Worm (Caenorhabditis elegans) whole organism, young adult: ENCODE measurements around the gene gck-1.
A peak's percentile ranks its signal among the peaks of the same experiment; 100 is the strongest.
"Not testable (repeated sequence)": the region's sequence is repeated elsewhere in the genome, so short reads cannot be mapped to it uniquely, and the experiment has no call there.

Experiments
- B0336.3 ChIP-seq: fragments of 200-800 bp; sonication (Bioruptor generic); IDR thresholded peaks from 2 replicates; pipeline ENCODE4 v1.3.6; 2022; ENCODE audit warnings: missing genetic modification characterization, missing compliant biosample characterization
- C17E4.6 ChIP-seq: fragments of 200-800 bp; sonication (Bioruptor generic); IDR thresholded peaks from 2 replicates; pipeline ENCODE4 v1.3.6; 2022; ENCODE audit warnings: missing genetic modification reagents, missing genetic modification characterization, missing compliant biosample characterization
- F49E8.2 ChIP-seq: sonication (generic microtip); optimal IDR thresholded peaks from 3 replicates; lab custom pipeline; 2017; ENCODE audit warnings: missing genetic modification characterization, mild to moderate bottlenecking, missing compliant biosample characterization, antibody characterized with exemption, moderate library complexity; ENCODE audit not compliant: insufficient read depth
- T26A5.8 ChIP-seq: sonication (generic microtip); optimal IDR thresholded peaks from 2 replicates; lab custom pipeline; 2016; ENCODE audit warnings: missing genetic modification characterization, missing compliant biosample characterization
- Y67H2A.10 ChIP-seq: fragments of 200-800 bp; sonication (Bioruptor generic); conservative IDR thresholded peaks from 2 replicates; pipeline ENCODE4 v1.3.6; 2022; ENCODE audit warnings: missing genetic modification reagents, missing genetic modification characterization, missing compliant biosample characterization
- ZK185.1 ChIP-seq: sonication (generic microtip); optimal IDR thresholded peaks from 2 replicates; lab custom pipeline; 2016; ENCODE audit warnings: mild to moderate bottlenecking, missing genetic modification characterization, missing compliant biosample characterization; ENCODE audit not compliant: poor library complexity, severe bottlenecking
- akir-1 ChIP-seq: fragments of 200-800 bp; sonication (Bioruptor generic); optimal IDR thresholded peaks from 2 replicates; lab custom pipeline; 2018; ENCODE audit warnings: mild to moderate bottlenecking, missing genetic modification characterization, moderate library complexity, missing compliant biosample characterization
- aptf-2 ChIP-seq: fragments of 200-800 bp; sonication (Bioruptor generic); conservative IDR thresholded peaks from 2 replicates; pipeline ENCODE4 v1.3.6; 2022; ENCODE audit warnings: missing genetic modification reagents, missing genetic modification characterization, missing compliant biosample characterization
- athp-1 ChIP-seq: sonication (generic microtip); optimal IDR thresholded peaks from 2 replicates; lab custom pipeline; 2017; ENCODE audit warnings: mild to moderate bottlenecking, missing genetic modification characterization, missing compliant biosample characterization
- attf-5 ChIP-seq: fragments of 200-800 bp; sonication (Bioruptor generic); optimal IDR thresholded peaks from 2 replicates; lab custom pipeline; 2018; ENCODE audit warnings: mild to moderate bottlenecking, missing genetic modification characterization, missing compliant biosample characterization
- cebp-1 ChIP-seq, 2 experiments: fragments of 200-800 bp in 1 of 2; sonication (Bioruptor generic) in 1 of 2; sonication (generic microtip) in 1 of 2; IDR thresholded peaks in 1 of 2; optimal IDR thresholded peaks in 1 of 2; 2 replicates each; pipeline versions ENCODE4 v1.3.6 to Lab custom; 2017 to 2022; ENCODE audit warnings: missing compliant biosample characterization in 2 of 2, missing genetic modification characterization in 2 of 2, mild to moderate bottlenecking in 1 of 2, missing genetic modification reagents in 1 of 2, moderate library complexity in 1 of 2
- ceh-27 ChIP-seq: fragments of 200-800 bp; sonication (Bioruptor generic); optimal IDR thresholded peaks from 2 replicates; lab custom pipeline; 2018; ENCODE audit warnings: mild to moderate bottlenecking, missing genetic modification characterization, moderate library complexity, missing compliant biosample characterization
- dpff-1 ChIP-seq: sonication (generic microtip); optimal IDR thresholded peaks from 2 replicates; lab custom pipeline; 2017; ENCODE audit warnings: mild to moderate bottlenecking, missing genetic modification characterization, missing compliant biosample characterization
- efl-1 ChIP-seq: fragments of 150-350 bp; optimal IDR thresholded peaks from 2 replicates; lab custom pipeline; 2014; ENCODE audit warnings: missing biosample characterization, missing genetic modification reagents, missing genetic modification characterization
- ets-4 ChIP-seq: fragments of 200-800 bp; sonication (Bioruptor generic); optimal IDR thresholded peaks from 2 replicates; lab custom pipeline; 2018; ENCODE audit warnings: mild to moderate bottlenecking, missing genetic modification characterization, missing compliant biosample characterization
- gei-17 ChIP-seq: fragments of 200-800 bp; sonication (Bioruptor generic); optimal IDR thresholded peaks from 2 replicates; lab custom pipeline; 2018; ENCODE audit warnings: mild to moderate bottlenecking, missing genetic modification characterization, missing compliant biosample characterization
- hmg-1.2 ChIP-seq: fragments of 200-800 bp; sonication (Bioruptor generic); IDR thresholded peaks from 2 replicates; pipeline ENCODE4 v1.3.6; 2022; ENCODE audit warnings: missing genetic modification reagents, missing genetic modification characterization, missing compliant biosample characterization
- lag-1 ChIP-seq: fragments of 200-800 bp; sonication (Bioruptor generic); IDR thresholded peaks from 2 replicates; pipeline ENCODE4 v1.3.6; 2022; ENCODE audit warnings: missing genetic modification reagents, missing genetic modification characterization, missing compliant biosample characterization
- let-607 ChIP-seq, 2 experiments: fragments of 200-800 bp in 1 of 2; sonication (Bioruptor generic) in 1 of 2; sonication (generic microtip) in 1 of 2; optimal IDR thresholded peaks; 2 replicates each; lab custom pipeline; 2016 to 2018; ENCODE audit warnings: mild to moderate bottlenecking in 2 of 2, missing compliant biosample characterization in 2 of 2, missing genetic modification characterization in 2 of 2, moderate library complexity in 2 of 2, missing genotype in 1 of 2
- mxl-1 ChIP-seq: sonication (generic microtip); optimal IDR thresholded peaks from 2 replicates; lab custom pipeline; 2016; ENCODE audit warnings: missing genetic modification characterization, missing compliant biosample characterization
- nfyb-1 ChIP-seq: fragments of 200-800 bp; sonication (Bioruptor generic); IDR thresholded peaks from 2 replicates; pipeline ENCODE4 v1.3.6; 2022; ENCODE audit warnings: missing genetic modification reagents, missing genetic modification characterization, missing compliant biosample characterization
- nhr-80 ChIP-seq: sonication (generic microtip); optimal IDR thresholded peaks from 2 replicates; lab custom pipeline; 2016; ENCODE audit warnings: missing genetic modification characterization, missing compliant biosample characterization
- rcor-1 ChIP-seq: fragments of 200-800 bp; sonication (Bioruptor generic); IDR thresholded peaks from 2 replicates; pipeline ENCODE4 v1.3.6; 2022; ENCODE audit warnings: missing genetic modification reagents, missing genetic modification characterization, missing compliant biosample characterization
- snpc-4 ChIP-seq, 5 experiments: fragments of 150-350 bp in 1 of 5; sonication (generic microtip) in 4 of 5; optimal IDR thresholded peaks; 2 replicates each; lab custom pipeline; 2014 to 2018; ENCODE audit warnings: missing genetic modification characterization in 5 of 5, missing biosample characterization in 3 of 5, antibody characterized with exemption in 2 of 5, mild to moderate bottlenecking in 2 of 5, missing compliant biosample characterization in 2 of 5, missing genotype in 2 of 5, moderate library complexity in 2 of 5, missing genetic modification reagents in 1 of 5
- somi-1 ChIP-seq: fragments of 200-800 bp; sonication (Bioruptor generic); optimal IDR thresholded peaks from 2 replicates; lab custom pipeline; 2018; ENCODE audit warnings: mild to moderate bottlenecking, missing genetic modification characterization, missing compliant biosample characterization
- tlf-1 ChIP-seq: fragments of 200-800 bp; sonication (Bioruptor generic); optimal IDR thresholded peaks from 2 replicates; lab custom pipeline; 2018; ENCODE audit warnings: mild to moderate bottlenecking, missing genetic modification characterization, missing compliant biosample characterization
- xnd-1 ChIP-seq: sonication (generic microtip); optimal IDR thresholded peaks from 2 replicates; lab custom pipeline; 2016; ENCODE audit warnings: missing genotype, missing genetic modification reagents, missing genetic modification characterization, missing compliant biosample characterization
- ztf-18 ChIP-seq: sonication (generic microtip); optimal IDR thresholded peaks from 2 replicates; lab custom pipeline; 2016; ENCODE audit warnings: missing genotype, mild to moderate bottlenecking, missing genetic modification characterization, missing compliant biosample characterization

gck-1 gene

ce11 chrV:8903916-8904315 is 43.7 kb upstream of the gck-1 start (continued):
- no peak for TF ChIP-seq attf-5 (GFP tag; lab: Kevin White, UChicago)

- TF ChIP-seq athp-1 (tag; lab: Kevin White, UChicago) (no peak), nhr-80 (tag; lab: Kevin White, UChicago) (peak; percentile 77), let-607 (tag; optimal IDR thresholded peaks at IDR 0.05; lab: Kevin White, UChicago) (no peak)
These were observed 41.9 kb upstream of the gck-1 start for ce11 chrV:8905656-8906055.

ce11 chrV:8906896-8907295 is 40.7 kb upstream of the gck-1 start, which contains the start of gene frpr-11:
Gene frpr-11, plus strand, starts transcription at chrV:8907196.
- TF ChIP-seq ets-4 (no peak), ZK185.1 (no peak), snpc-4 (GFP tag; optimal IDR thresholded peaks at IDR 0.05; lab: Kevin White, UChicago) (no peak), snpc-4 (tag; optimal IDR thresholded peaks at IDR 0.05; lab: Kevin White, UChicago) (no peak), gei-17 (GFP tag; lab: Kevin White, UChicago) (no peak), F49E8.2 (tag; lab: Kevin White, UChicago) (no peak), cebp-1 (GFP tag; IDR thresholded peaks at IDR 0.05; lab: Robert Waterston, UW) (no peak), cebp-1 (tag; optimal IDR thresholded peaks at IDR 0.05; lab: Kevin White, UChicago) (no peak), akir-1 (GFP tag; lab: Kevin White, UChicago) (no peak), aptf-2 (GFP tag; lab: Robert Waterston, UW) (no peak), Y67H2A.10 (no peak), somi-1 (no peak), nfyb-1 (no peak)
- TF ChIP-seq, all 124 proteins: peak for 0

- TF ChIP-seq lag-1 (no peak), xnd-1 (no peak), ztf-18 (no peak), ceh-27 (no peak), mxl-1 (tag; lab: Kevin White, UChicago) (no peak), T26A5.8 (tag; lab: Kevin White, UChicago) (no peak), dpff-1 (tag; lab: Kevin White, UChicago) (no peak), rcor-1 (GFP tag; lab: Robert Waterston, UW) (no peak), aptf-2 (GFP tag; lab: Robert Waterston, UW) (no peak)
These were observed 33.7 kb upstream of the gck-1 start, which contains the start of gene mod-1 for ce11 chrV:8913940-8914339. Gene mod-1, minus strand, starts transcription at chrV:8914040.

- TF ChIP-seq tlf-1 (no peak), C17E4.6 (no peak), B0336.3 (GFP tag; lab: Robert Waterston, UW) (no peak)
- TF ChIP-seq, all 124 proteins: peak for 0
These were observed 24.8 kb upstream of the gck-1 start, which contains the start of gene ttr-47 for ce11 chrV:8922781-8923180. Gene ttr-47, plus strand, starts transcription at chrV:8923088.

- not testable (repeated sequence) for TF ChIP-seq snpc-4 (GFP tag; optimal IDR thresholded peaks at IDR 0.05; lab: Kevin White, UChicago)
- TF ChIP-seq snpc-4 (tag; optimal IDR thresholded peaks at IDR 0.05; lab: Kevin White, UChicago) (peak in 3 of 4 experiments; percentile 2 to 92 (median 89)), hmg-1.2 (GFP tag; lab: Robert Waterston, UW) (0 out of 2 replicates have a peak, but pooled peaks have one; percentile 21)
These were observed 23.6 kb upstream of the gck-1 start for ce11 chrV:8923976-8924375.

ce11 chrV:8927715-8928114 is 19.9 kb upstream of the gck-1 start:
- TF ChIP-seq C17E4.6: no peak
- TF ChIP-seq efl-1 (GFP tag; lab: Kevin White, UChicago): no peak
- TF ChIP-seq, all 124 proteins: peak for 0
